Fruit fly (Drosophila melanogaster) whole organism, embryonic: Measurements from ENCODE around the gene Atg6.

Source experiments
- Adf1 ChIP-seq: fragments of 200-800 bp; sonication (Bioruptor generic); IDR thresholded peaks from 2 replicates; pipeline ENCODE4 v1.3.6; 2022; ENCODE audit warnings: missing biosample characterization, missing genetic modification characterization
- Atf6 ChIP-seq: fragments of 200-800 bp; sonication (Bioruptor generic); IDR thresholded peaks from 2 replicates; pipeline ENCODE4 v1.3.6; 2022; ENCODE audit warnings: missing biosample characterization, missing genetic modification characterization
- Bteb2 ChIP-seq: fragments of 200-800 bp; sonication (Bioruptor generic); optimal IDR thresholded peaks from 2 replicates; lab custom pipeline; 2016; ENCODE audit warnings: missing biosample characterization, missing genetic modification characterization
- CG10543 ChIP-seq: fragments of 200-800 bp; sonication (Bioruptor generic); optimal IDR thresholded peaks from 3 replicates; lab custom pipeline; 2017; ENCODE audit warnings: missing biosample characterization, mild to moderate bottlenecking, missing genetic modification characterization, moderate library complexity
- CG11560 ChIP-seq: fragments of 200-800 bp; sonication (Bioruptor generic); IDR thresholded peaks from 3 replicates; pipeline ENCODE4 v1.3.6; 2022; ENCODE audit warnings: missing biosample characterization, missing genetic modification characterization
- CG12769 ChIP-seq: fragments of 200-800 bp; sonication (Bioruptor generic); optimal IDR thresholded peaks from 2 replicates; lab custom pipeline; 2019; ENCODE audit warnings: missing biosample characterization, mild to moderate bottlenecking, missing genetic modification characterization, moderate library complexity
- CG14441 ChIP-seq: fragments of 200-800 bp; sonication (Bioruptor generic); IDR thresholded peaks from 2 replicates; pipeline ENCODE4 v1.3.6; 2022; ENCODE audit warnings: missing biosample characterization, missing genetic modification characterization
- CG15696 ChIP-seq: fragments of 200-800 bp; sonication (Bioruptor generic); optimal IDR thresholded peaks from 2 replicates; lab custom pipeline; 2019; ENCODE audit warnings: missing biosample characterization, mild to moderate bottlenecking, missing genetic modification characterization, moderate library complexity
- CG16863 ChIP-seq: fragments of 200-800 bp; sonication (Bioruptor generic); optimal IDR thresholded peaks from 3 replicates; lab custom pipeline; 2016; ENCODE audit warnings: missing biosample characterization, missing genetic modification characterization
- CG18764 ChIP-seq: fragments of 200-800 bp; sonication (Bioruptor generic); optimal IDR thresholded peaks from 3 replicates; lab custom pipeline; 2016; ENCODE audit warnings: missing biosample characterization, missing genetic modification characterization
- CG2116 ChIP-seq: fragments of 200-800 bp; sonication (Bioruptor generic); optimal IDR thresholded peaks from 3 replicates; lab custom pipeline; 2018; ENCODE audit warnings: missing biosample characterization, mild to moderate bottlenecking, missing genetic modification characterization
- CG2875 ChIP-seq: fragments of 200-800 bp; sonication (Bioruptor generic); optimal IDR thresholded peaks from 2 replicates; lab custom pipeline; 2017; ENCODE audit warnings: missing biosample characterization, mild to moderate bottlenecking, missing genetic modification characterization, missing genetic modification reagents
- CG3163 ChIP-seq: fragments of 200-800 bp; sonication (Bioruptor generic); optimal IDR thresholded peaks from 3 replicates; lab custom pipeline; 2016; ENCODE audit warnings: missing biosample characterization, missing genetic modification characterization
- CG3281 ChIP-seq: fragments of 200-800 bp; sonication (Bioruptor generic); optimal IDR thresholded peaks from 3 replicates; lab custom pipeline; 2017; ENCODE audit warnings: missing biosample characterization, mild to moderate bottlenecking, missing genetic modification characterization
- CG5953 ChIP-seq: fragments of 200-800 bp; sonication (Bioruptor generic); IDR thresholded peaks from 2 replicates; pipeline ENCODE4 v1.3.6; 2022; ENCODE audit warnings: missing biosample characterization, missing genetic modification characterization
- CG7987 ChIP-seq: fragments of 200-800 bp; sonication (Bioruptor generic); optimal IDR thresholded peaks from 2 replicates; lab custom pipeline; 2018; ENCODE audit warnings: missing biosample characterization, mild to moderate bottlenecking, missing genetic modification characterization, moderate library complexity
- CG9817 ChIP-seq: fragments of 200-800 bp; sonication (Bioruptor generic); optimal IDR thresholded peaks from 2 replicates; lab custom pipeline; 2018; ENCODE audit warnings: missing biosample characterization, mild to moderate bottlenecking, missing genetic modification characterization, moderate library complexity
- CTCF ChIP-seq: fragments of 200-800 bp; sonication (Bioruptor generic); optimal IDR thresholded peaks from 2 replicates; lab custom pipeline; 2017; ENCODE audit warnings: missing biosample characterization, mild to moderate bottlenecking, missing genetic modification characterization, moderate library complexity
- Dbx ChIP-seq: fragments of 200-800 bp; sonication (Bioruptor generic); IDR thresholded peaks from 3 replicates; pipeline ENCODE4 v1.3.6; 2022; ENCODE audit warnings: missing biosample characterization, missing genetic modification characterization
- Deaf1 ChIP-seq: fragments of 200-800 bp; optimal IDR thresholded peaks from 3 replicates; lab custom pipeline; 2019; ENCODE audit warnings: missing biosample characterization, mild to moderate bottlenecking, missing genetic modification characterization, moderate library complexity
- Dip2 ChIP-seq: fragments of 200-800 bp; sonication (Bioruptor generic); IDR thresholded peaks from 2 replicates; pipeline ENCODE4 v1.3.6; 2022; ENCODE audit warnings: missing biosample characterization, missing genetic modification characterization
- Doc2 ChIP-seq: fragments of 200-800 bp; sonication (Bioruptor generic); IDR thresholded peaks from 2 replicates; pipeline ENCODE4 v1.3.6; 2022; ENCODE audit warnings: missing biosample characterization, missing genetic modification characterization
- E2f2 ChIP-seq: fragments of 200-800 bp; sonication (Bioruptor generic); IDR thresholded peaks from 2 replicates; pipeline ENCODE4 v1.3.6; 2022; ENCODE audit warnings: missing biosample characterization, missing genetic modification characterization
- Elba2 ChIP-seq: fragments of 200-800 bp; sonication (Bioruptor generic); optimal IDR thresholded peaks from 3 replicates; lab custom pipeline; 2016; ENCODE audit warnings: missing biosample characterization, missing genetic modification characterization
- Fer2 ChIP-seq: fragments of 200-800 bp; sonication (Bioruptor generic); optimal IDR thresholded peaks from 2 replicates; lab custom pipeline; 2018; ENCODE audit warnings: missing biosample characterization, mild to moderate bottlenecking, missing genetic modification characterization, moderate library complexity
- Fer3 ChIP-seq: fragments of 200-800 bp; sonication (Bioruptor generic); optimal IDR thresholded peaks from 2 replicates; lab custom pipeline; 2018; ENCODE audit warnings: missing biosample characterization, mild to moderate bottlenecking, missing genetic modification characterization, moderate library complexity
- Gug ChIP-seq: fragments of 200-800 bp; sonication (Bioruptor generic); IDR thresholded peaks from 4 replicates; pipeline ENCODE4 v1.3.6; 2022; ENCODE audit warnings: missing biosample characterization, missing genetic modification characterization
- MBD-R2 ChIP-seq: fragments of 200-800 bp; sonication (Bioruptor generic); IDR thresholded peaks from 2 replicates; pipeline ENCODE4 v1.3.6; 2022; ENCODE audit warnings: missing biosample characterization, missing genetic modification characterization
- Myb ChIP-seq: fragments of 200-800 bp; sonication (Bioruptor generic); optimal IDR thresholded peaks from 2 replicates; lab custom pipeline; 2016; ENCODE audit warnings: missing biosample characterization, missing genetic modification characterization
- Oaz ChIP-seq: fragments of 200-800 bp; sonication (Bioruptor generic); IDR thresholded peaks from 2 replicates; pipeline ENCODE4 v1.3.6; 2022; ENCODE audit warnings: missing biosample characterization, missing genetic modification characterization
- Sox100B ChIP-seq: fragments of 200-800 bp; sonication (Bioruptor generic); optimal IDR thresholded peaks from 3 replicates; lab custom pipeline; 2018; ENCODE audit warnings: missing biosample characterization, mild to moderate bottlenecking, missing genetic modification characterization
- Sox102F ChIP-seq: fragments of 200-800 bp; sonication (Bioruptor generic); optimal IDR thresholded peaks from 2 replicates; lab custom pipeline; 2018; ENCODE audit warnings: missing biosample characterization, mild to moderate bottlenecking, missing genetic modification characterization, moderate library complexity
- Ssrp ChIP-seq: fragments of 200-800 bp; sonication (Bioruptor generic); optimal IDR thresholded peaks from 2 replicates; lab custom pipeline; 2018; ENCODE audit warnings: missing biosample characterization, mild to moderate bottlenecking, missing genetic modification characterization, moderate library complexity
- ac ChIP-seq: fragments of 200-800 bp; sonication (Bioruptor generic); optimal IDR thresholded peaks from 3 replicates; lab custom pipeline; 2017; ENCODE audit warnings: missing biosample characterization, mild to moderate bottlenecking, missing genetic modification characterization
- aop ChIP-seq: fragments of 200-800 bp; sonication (Bioruptor generic); IDR thresholded peaks from 2 replicates; pipeline ENCODE4 v1.3.6; 2022; ENCODE audit warnings: missing biosample characterization, missing genetic modification characterization
- bsh ChIP-seq, 2 experiments: fragments of 200-800 bp; sonication (Bioruptor generic); optimal IDR thresholded peaks; 2 replicates each; lab custom pipeline; 2017 to 2018; ENCODE audit warnings: mild to moderate bottlenecking in 2 of 2, missing biosample characterization in 2 of 2, missing genetic modification characterization in 2 of 2, moderate library complexity in 1 of 2
- cg ChIP-seq: fragments of 200-800 bp; sonication (Bioruptor generic); optimal IDR thresholded peaks from 3 replicates; lab custom pipeline; 2019; ENCODE audit warnings: missing biosample characterization, mild to moderate bottlenecking, missing genetic modification characterization, moderate library complexity
- crp ChIP-seq, 2 experiments: fragments of 200-800 bp; sonication (Bioruptor generic); optimal IDR thresholded peaks; 2 replicates in 1 of 2; 3 replicates in 1 of 2; lab custom pipeline; 2017; ENCODE audit warnings: missing biosample characterization in 2 of 2, missing genetic modification characterization in 2 of 2, mild to moderate bottlenecking in 1 of 2, moderate library complexity in 1 of 2
- cwo ChIP-seq: fragments of 200-800 bp; sonication (Bioruptor generic); optimal IDR thresholded peaks from 3 replicates; lab custom pipeline; 2017; ENCODE audit warnings: missing biosample characterization, missing genetic modification characterization, mild to moderate bottlenecking, moderate library complexity, missing genetic modification reagents
- dmrt99B ChIP-seq: fragments of 200-800 bp; sonication (Bioruptor generic); optimal IDR thresholded peaks from 2 replicates; lab custom pipeline; 2018; ENCODE audit warnings: missing biosample characterization, mild to moderate bottlenecking, missing genetic modification characterization, moderate library complexity
- fru ChIP-seq: fragments of >200 bp; optimal IDR thresholded peaks from 2 replicates; lab custom pipeline; 2017
- gcm ChIP-seq: fragments of 200-800 bp; sonication (Bioruptor generic); optimal IDR thresholded peaks from 2 replicates; lab custom pipeline; 2019; ENCODE audit warnings: missing biosample characterization, mild to moderate bottlenecking, missing genetic modification characterization, moderate library complexity
- inv ChIP-seq: fragments of 200-800 bp; sonication (Bioruptor generic); IDR thresholded peaks from 2 replicates; pipeline ENCODE4 v1.3.6; 2022; ENCODE audit warnings: missing biosample characterization, missing genetic modification characterization; ENCODE audit not compliant: partially characterized antibody
- ken ChIP-seq: fragments of 200-800 bp; sonication (Bioruptor generic); IDR thresholded peaks from 3 replicates; pipeline ENCODE4 v1.3.6; 2022; ENCODE audit warnings: missing biosample characterization, missing genetic modification characterization
- kni ChIP-seq: fragments of 200-800 bp; sonication (Bioruptor generic); optimal IDR thresholded peaks from 3 replicates; lab custom pipeline; 2017; ENCODE audit warnings: mild to moderate bottlenecking, missing biosample characterization, missing genetic modification reagents, missing genetic modification characterization
- nerfin-1 ChIP-seq: fragments of 200-800 bp; sonication (Bioruptor generic); optimal IDR thresholded peaks from 3 replicates; lab custom pipeline; 2019; ENCODE audit warnings: missing biosample characterization, mild to moderate bottlenecking, missing genetic modification characterization, moderate library complexity
- pros ChIP-seq: fragments of 200-800 bp; sonication (Bioruptor generic); optimal IDR thresholded peaks from 3 replicates; lab custom pipeline; 2019; ENCODE audit warnings: missing biosample characterization, mild to moderate bottlenecking, missing genetic modification characterization, moderate library complexity
- pum ChIP-seq: fragments of 200-800 bp; sonication (Bioruptor generic); optimal IDR thresholded peaks from 2 replicates; lab custom pipeline; 2016; ENCODE audit warnings: missing biosample characterization, missing genetic modification characterization
- shn ChIP-seq: fragments of 200-800 bp; sonication (Bioruptor generic); optimal IDR thresholded peaks from 3 replicates; lab custom pipeline; 2016; ENCODE audit warnings: missing biosample characterization, missing genetic modification characterization
- slbo ChIP-seq: fragments of 200-800 bp; sonication (Bioruptor generic); IDR thresholded peaks from 2 replicates; pipeline ENCODE4 v1.3.6; 2022; ENCODE audit warnings: missing biosample characterization, missing genetic modification characterization
- yki ChIP-seq: fragments of >200 bp; optimal IDR thresholded peaks from 3 replicates; lab custom pipeline; 2018

Gene Atg6

dm6 chr3R:24006449-24007159 is 44.0 kb downstream of the Atg6 start (continued):
- TF ChIP-seq Dbx (GFP tag; lab: Robert Waterston, UW): peak; percentile 41; the same call in 1 of the 3 replicates
- no peak for TF ChIP-seq ac (GFP tag; lab: Kevin White, UChicago)
- peak; percentile 47 for TF ChIP-seq slbo (GFP tag; lab: Robert Waterston, UW)
- TF ChIP-seq cwo (GFP tag; lab: Kevin White, UChicago): peak; percentile 70
- TF ChIP-seq CG12769 (tag; lab: Kevin White, UChicago): peak; percentile 2
- no peak for TF ChIP-seq Doc2
- no peak for TF ChIP-seq Gug (GFP tag; lab: Robert Waterston, UW)
- no peak for TF ChIP-seq inv (GFP tag; lab: Robert Waterston, UW)
- TF ChIP-seq CG15696: no peak
- no peak for TF ChIP-seq Bteb2 (GFP tag; lab: Kevin White, UChicago)
- TF ChIP-seq CG11560: no peak
- TF ChIP-seq dmrt99B: peak; percentile 11
- no peak for TF ChIP-seq Deaf1 (tag; lab: Kevin White, UChicago)
- TF ChIP-seq nerfin-1 (tag; lab: Kevin White, UChicago): no peak
- peak; percentile 32 for TF ChIP-seq kni (GFP tag; lab: Kevin White, UChicago)
- no peak for TF ChIP-seq CG2875 (GFP tag; lab: Kevin White, UChicago)
- TF ChIP-seq Elba2 (GFP tag; lab: Kevin White, UChicago): no peak
- no peak for TF ChIP-seq CG2116 (GFP tag; lab: Kevin White, UChicago)
- TF ChIP-seq Oaz (GFP tag; lab: Robert Waterston, UW): no peak
- no peak for TF ChIP-seq CG3281
- no peak for TF ChIP-seq Fer2 (tag; lab: Kevin White, UChicago)
- no peak for TF ChIP-seq CG18764 (GFP tag; lab: Kevin White, UChicago)
- no peak for TF ChIP-seq CG7987 (GFP tag; lab: Kevin White, UChicago)
- no peak for TF ChIP-seq pum
- TF ChIP-seq E2f2 (GFP tag; lab: Robert Waterston, UW): no peak
- no peak for TF ChIP-seq Fer3
- TF ChIP-seq CG3163 (GFP tag; lab: Kevin White, UChicago): peak; percentile 10
- TF ChIP-seq MBD-R2 (GFP tag; lab: Robert Waterston, UW): no peak
- TF ChIP-seq shn: no peak
- TF ChIP-seq crp (GFP tag; optimal IDR thresholded peaks at IDR 0.05; lab: Kevin White, UChicago): no peak
- TF ChIP-seq Adf1 (GFP tag; lab: Robert Waterston, UW): no peak
- TF ChIP-seq Atf6 (GFP tag; lab: Robert Waterston, UW): 0 out of 2 replicates have a peak, but pooled peaks have one; percentile 29
- no peak for TF ChIP-seq CG5953 (GFP tag; lab: Robert Waterston, UW)
- TF ChIP-seq CTCF (GFP tag; lab: Kevin White, UChicago): no peak
- no peak for TF ChIP-seq pros (GFP tag; lab: Kevin White, UChicago)
- no peak for TF ChIP-seq Ssrp
- no peak for TF ChIP-seq fru (lab: Kevin White, UChicago)
- peak; percentile 48; the same call in 1 of the 3 replicates for TF ChIP-seq ken (GFP tag; lab: Robert Waterston, UW)
- TF ChIP-seq CG9817 (tag; lab: Kevin White, UChicago): no peak
- TF ChIP-seq cg (GFP tag; lab: Kevin White, UChicago): peak; percentile 34
- peak; percentile 7 for TF ChIP-seq Sox100B (GFP tag; lab: Kevin White, UChicago)
- TF ChIP-seq yki (lab: Kevin White, UChicago): no peak
- peak; percentile 3 for TF ChIP-seq gcm
- TF ChIP-seq Myb (GFP tag; lab: Kevin White, UChicago): no peak
- TF ChIP-seq CG14441 (GFP tag; lab: Robert Waterston, UW): no peak
- TF ChIP-seq bsh (GFP tag; optimal IDR thresholded peaks at IDR 0.05; lab: Kevin White, UChicago): no peak
- TF ChIP-seq CG16863: no peak
- TF ChIP-seq Sox102F (GFP tag; lab: Kevin White, UChicago): peak; percentile 8
- no peak for TF ChIP-seq Dip2
- TF ChIP-seq CG10543: peak; percentile 15
- TF ChIP-seq aop: no peak
